Worm (Caenorhabditis elegans) whole organism, mixed stage, embryonic: Measurements from ENCODE around the gene taf-3.

ENCODE experiments used
- blmp-1 ChIP-seq: fragments of 150-350 bp; optimal IDR thresholded peaks from 2 replicates; lab custom pipeline; 2014; ENCODE audit warnings: missing biosample characterization, missing genetic modification characterization
- elt-1 ChIP-seq: sonication (generic microtip); optimal IDR thresholded peaks from 2 replicates; lab custom pipeline; 2017; ENCODE audit warnings: missing genetic modification characterization, mild to moderate bottlenecking, missing compliant biosample characterization, antibody characterized with exemption, moderate library complexity, borderline replicate concordance; ENCODE audit not compliant: insufficient read depth
- lin-13 ChIP-seq: fragments of 150-350 bp; optimal IDR thresholded peaks from 2 replicates; lab custom pipeline; 2014; ENCODE audit warnings: missing biosample characterization, missing genetic modification characterization
- lsy-2 ChIP-seq: fragments of 150-350 bp; optimal IDR thresholded peaks from 2 replicates; lab custom pipeline; 2014; ENCODE audit warnings: missing biosample characterization, missing genetic modification characterization
- mab-5 ChIP-seq: fragments of 150-350 bp; optimal IDR thresholded peaks from 2 replicates; lab custom pipeline; 2014; ENCODE audit warnings: missing biosample characterization, missing genetic modification characterization
- nhr-2 ChIP-seq: fragments of 150-350 bp; optimal IDR thresholded peaks from 2 replicates; lab custom pipeline; 2014; ENCODE audit warnings: missing biosample characterization, missing genetic modification characterization
- nhr-237 ChIP-seq: fragments of 150-350 bp; optimal IDR thresholded peaks from 2 replicates; lab custom pipeline; 2014; ENCODE audit warnings: missing biosample characterization, missing genetic modification characterization
- nhr-28 ChIP-seq: fragments of 150-350 bp; optimal IDR thresholded peaks from 2 replicates; lab custom pipeline; 2014; ENCODE audit warnings: missing biosample characterization, missing genetic modification characterization
- pha-4 ChIP-seq: fragments of 150-350 bp; optimal IDR thresholded peaks from 2 replicates; lab custom pipeline; 2018; ENCODE audit warnings: missing biosample characterization, missing genetic modification reagents, missing genetic modification characterization
- snpc-4 ChIP-seq: fragments of 150-350 bp; optimal IDR thresholded peaks from 2 replicates; lab custom pipeline; 2014; ENCODE audit warnings: missing biosample characterization, missing genetic modification characterization
- unc-62 ChIP-seq: fragments of 150-350 bp; optimal IDR thresholded peaks from 2 replicates; lab custom pipeline; 2014; ENCODE audit warnings: missing biosample characterization, missing genetic modification reagents, missing genetic modification characterization
- zip-8 ChIP-seq: fragments of 150-350 bp; optimal IDR thresholded peaks from 2 replicates; lab custom pipeline; 2014; ENCODE audit warnings: missing biosample characterization, missing genetic modification characterization

DNA sequence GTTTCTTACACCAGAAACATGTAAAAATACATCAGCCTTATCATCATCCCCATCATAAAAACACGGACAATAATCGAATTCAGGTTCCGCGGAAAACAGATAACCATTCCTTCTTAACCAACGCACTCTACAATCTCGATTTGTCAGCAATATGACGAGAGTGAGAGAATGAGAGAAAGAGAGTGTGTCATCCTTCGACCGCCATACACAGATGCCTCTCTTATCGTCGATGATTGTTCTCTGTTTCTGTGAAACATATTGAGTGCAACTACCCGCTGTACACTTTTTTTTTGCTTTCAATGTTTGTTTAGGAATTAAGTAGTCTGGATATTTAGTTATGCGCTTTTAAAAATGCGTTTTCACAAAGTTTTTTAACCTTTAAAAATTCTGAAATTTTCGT, 16.8 kb downstream of the taf-3 start:
- TF ChIP-seq pha-4 (tag; lab: Kevin White, UChicago) = no peak
- TF ChIP-seq snpc-4 (tag; lab: Kevin White, UChicago) = no peak
- TF ChIP-seq nhr-2 (tag; lab: Kevin White, UChicago) = no peak
- no peak for TF ChIP-seq lsy-2 (tag; lab: Kevin White, UChicago)
- no peak for TF ChIP-seq zip-8 (tag; lab: Kevin White, UChicago)
- TF ChIP-seq blmp-1 (tag; lab: Kevin White, UChicago) = no peak
- no peak for TF ChIP-seq nhr-237 (tag; lab: Kevin White, UChicago)
- peak; percentile 29 for TF ChIP-seq unc-62 (GFP tag; lab: Kevin White, UChicago)
- peak; percentile 65 for TF ChIP-seq elt-1 (tag; lab: Kevin White, UChicago)
- no peak for TF ChIP-seq mab-5 (tag; lab: Kevin White, UChicago)
- TF ChIP-seq lin-13 (tag; lab: Kevin White, UChicago) = no peak
- no peak for TF ChIP-seq nhr-28
